Worm (Caenorhabditis elegans): ENCODE results near the gene ZK856.18.

ZK856.18 gene

DNA sequence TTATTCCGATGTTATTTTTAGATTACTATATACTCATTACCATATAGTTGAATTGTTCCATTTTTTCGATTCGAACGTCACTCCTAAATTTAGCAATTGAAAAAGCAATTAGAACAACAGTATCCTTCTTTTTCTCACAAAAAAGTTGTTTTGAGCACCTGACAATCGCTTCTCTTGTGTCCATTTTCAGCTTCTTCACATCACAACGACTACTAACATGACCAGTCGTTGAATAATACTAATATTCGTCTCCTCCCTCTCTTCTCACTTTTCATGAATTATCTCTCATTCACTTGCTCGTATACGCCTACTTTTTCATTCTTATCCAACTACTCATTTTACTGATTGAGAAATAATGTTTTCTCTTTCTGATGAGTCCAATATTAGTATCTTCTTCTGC, 30.9 kb upstream of the ZK856.18 start, which contains the start of gene ZK856.14:
ZK856.14 (plus strand) TSS at position 301 of the 400 bp plus-strand sequence.
- TF ChIP-seq mab-5 (tag; optimal IDR thresholded peaks at IDR 0.05) (no peak), nhr-23 (tag; optimal IDR thresholded peaks at IDR 0.05) (no peak), crh-2 (tag; optimal IDR thresholded peaks at IDR 0.05) (no peak), nhr-6 (tag; optimal IDR thresholded peaks at IDR 0.05) (no peak), unc-39 (tag; optimal IDR thresholded peaks at IDR 0.05) (no peak), ztf-4 (tag; optimal IDR thresholded peaks at IDR 0.05) (no peak), zag-1 (tag; optimal IDR thresholded peaks at IDR 0.05) (no peak), nhr-12 (tag; optimal IDR thresholded peaks at IDR 0.05) (no peak), lsy-2 (tag; optimal IDR thresholded peaks at IDR 0.05) (no peak), elt-1 (tag; optimal IDR thresholded peaks at IDR 0.05) (no peak), blmp-1 (tag; optimal IDR thresholded peaks at IDR 0.05; ENCODE audit: insufficient read depth) (no peak), sem-4 (tag; optimal IDR thresholded peaks at IDR 0.05) (no peak), elt-3 (tag; optimal IDR thresholded peaks at IDR 0.05) (no peak), R02D3.7 (tag; optimal IDR thresholded peaks at IDR 0.05) (no peak), Y55F3AM.14 (GFP tag; optimal IDR thresholded peaks at IDR 0.05) (no peak), F13H6.1 (tag; optimal IDR thresholded peaks at IDR 0.05) (no peak), mdl-1 (tag; optimal IDR thresholded peaks at IDR 0.05) (no peak), ZK546.5 (tag; optimal IDR thresholded peaks at IDR 0.05) (no peak)

DNA sequence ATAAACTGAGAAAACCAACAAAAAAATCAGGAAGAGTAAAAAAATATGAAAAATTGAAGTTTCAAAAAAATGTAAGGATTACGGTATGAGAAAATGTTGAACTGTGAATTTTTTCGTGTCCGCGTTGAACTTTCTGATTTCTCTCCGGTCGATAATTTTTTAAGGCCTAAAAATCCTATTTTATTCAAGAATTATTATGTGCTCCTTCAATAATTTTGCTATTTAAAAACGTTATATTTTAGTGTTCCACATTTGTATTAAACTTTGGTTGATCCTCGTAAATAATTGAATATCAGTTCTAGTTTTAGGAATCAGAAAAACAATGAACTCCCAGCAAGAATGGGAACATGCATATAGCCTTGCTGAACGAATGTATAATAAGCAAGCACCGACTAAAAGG, 26.8 kb upstream of the ZK856.18 start, which contains the start of gene hpo-40:
hpo-40 (plus strand) TSS at position 301 of the 400 bp plus-strand sequence.
- TF ChIP-seq ztf-4 (tag; optimal IDR thresholded peaks at IDR 0.05) (no peak), ZK546.5 (tag; optimal IDR thresholded peaks at IDR 0.05) (no peak), mdl-1 (tag; optimal IDR thresholded peaks at IDR 0.05) (no peak), ama-1 (optimal IDR thresholded peaks at IDR 0.05) (no peak), skn-1 (tag; optimal IDR thresholded peaks at IDR 0.05) (no peak), elt-1 (tag; optimal IDR thresholded peaks at IDR 0.05) (no peak), nhr-21 (tag; optimal IDR thresholded peaks at IDR 0.05) (no peak), crh-2 (tag; optimal IDR thresholded peaks at IDR 0.05) (no peak), lin-11 (tag; optimal IDR thresholded peaks at IDR 0.05) (no peak), fos-1 (tag; optimal IDR thresholded peaks at IDR 0.05) (no peak), zag-1 (tag; optimal IDR thresholded peaks at IDR 0.05) (no peak), nhr-23 (tag; optimal IDR thresholded peaks at IDR 0.05) (no peak), nhr-25 (tag; optimal IDR thresholded peaks at IDR 0.05) (no peak), lin-39 (tag; optimal IDR thresholded peaks at IDR 0.05) (no peak), lsy-2 (tag; optimal IDR thresholded peaks at IDR 0.05) (no peak), ztf-11 (tag; optimal IDR thresholded peaks at IDR 0.05) (no peak), lin-13 (GFP tag; optimal IDR thresholded peaks at IDR 0.05) (no peak), C34F6.9 (tag; optimal IDR thresholded peaks at IDR 0.05) (no peak)

DNA sequence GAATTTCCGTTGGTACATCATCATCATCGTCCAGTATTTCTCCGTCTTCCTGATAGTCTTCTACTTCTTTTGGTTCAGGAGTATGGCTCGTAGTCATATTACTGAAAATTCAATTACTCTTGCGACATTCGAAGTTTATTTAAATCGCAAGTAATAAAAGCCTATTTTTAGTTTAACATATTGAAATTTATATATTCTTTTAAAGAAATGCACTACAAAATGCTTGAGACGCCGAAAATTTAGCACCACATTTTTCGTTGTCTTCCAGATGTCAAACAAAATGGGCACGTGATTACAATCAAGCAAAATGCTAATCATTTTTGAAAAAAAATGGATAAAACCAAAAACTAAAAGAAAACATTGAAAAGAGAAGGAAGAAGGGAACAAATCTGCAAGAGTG, 26.2 kb upstream of the ZK856.18 start, which contains the start of gene zhit-3:
zhit-3 (minus strand) TSS at position 101 of the 400 bp plus-strand sequence.
- TF ChIP-seq unc-55 (GFP tag; optimal IDR thresholded peaks at IDR 0.05) (no peak), gmeb-1 (tag; optimal IDR thresholded peaks at IDR 0.05) (no peak), peb-1 (tag; optimal IDR thresholded peaks at IDR 0.05) (no peak), aly-2 (tag; optimal IDR thresholded peaks at IDR 0.05) (no peak), nhr-11 (tag; optimal IDR thresholded peaks at IDR 0.05) (no peak), egl-27 (tag; optimal IDR thresholded peaks at IDR 0.05) (no peak), unc-39 (tag; optimal IDR thresholded peaks at IDR 0.05) (no peak), ceh-82 (tag; optimal IDR thresholded peaks at IDR 0.05) (no peak), C34F6.9 (tag; optimal IDR thresholded peaks at IDR 0.05) (no peak), F13H6.1 (tag; optimal IDR thresholded peaks at IDR 0.05) (no peak), mdl-1 (tag; optimal IDR thresholded peaks at IDR 0.05) (no peak), ztf-4 (tag; optimal IDR thresholded peaks at IDR 0.05) (no peak), ZK546.5 (tag; optimal IDR thresholded peaks at IDR 0.05) (no peak), R02D3.7 (tag; optimal IDR thresholded peaks at IDR 0.05) (no peak), elt-1 (tag; optimal IDR thresholded peaks at IDR 0.05) (no peak), nhr-77 (tag; optimal IDR thresholded peaks at IDR 0.05) (no peak)

DNA sequence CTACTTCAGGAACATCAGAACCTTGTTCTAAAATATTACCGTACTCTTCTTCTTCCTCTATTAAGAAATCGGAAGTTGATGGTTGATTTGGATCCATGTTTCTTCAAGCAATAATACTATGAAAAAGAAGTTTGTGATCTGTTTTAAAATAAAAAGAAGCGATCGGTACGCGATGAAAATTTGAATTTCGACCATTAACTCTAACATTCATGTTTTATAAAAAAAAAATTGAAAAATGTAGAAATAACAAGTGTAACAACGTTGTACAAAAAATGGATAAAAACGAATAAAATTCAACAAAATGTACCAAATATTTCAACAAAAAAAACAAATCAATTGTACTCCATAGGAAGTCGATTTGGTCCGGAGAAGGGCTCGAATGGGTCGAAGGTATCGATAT, 24.4 kb upstream of the ZK856.18 start, which contains the start of gene tftc-3:
tftc-3 (minus strand) TSS at position 101 of the 400 bp plus-strand sequence.
- no peak for TF ChIP-seq ztf-11 (tag; optimal IDR thresholded peaks at IDR 0.05)
- no peak for TF ChIP-seq R02D3.7 (tag; optimal IDR thresholded peaks at IDR 0.05)
- no peak for TF ChIP-seq nhr-23 (tag; optimal IDR thresholded peaks at IDR 0.05)
- no peak for TF ChIP-seq nhr-12 (tag; optimal IDR thresholded peaks at IDR 0.05)
- TF ChIP-seq nhr-21 (tag; optimal IDR thresholded peaks at IDR 0.05): no peak
- no peak for TF ChIP-seq nhr-6 (tag; optimal IDR thresholded peaks at IDR 0.05)
- TF ChIP-seq mbf-1 (tag; optimal IDR thresholded peaks at IDR 0.05): no peak
- TF ChIP-seq zag-1 (tag; optimal IDR thresholded peaks at IDR 0.05): no peak
- no peak for TF ChIP-seq nhr-11 (tag; optimal IDR thresholded peaks at IDR 0.05)
- TF ChIP-seq nhr-10 (tag; optimal IDR thresholded peaks at IDR 0.05): no peak
- TF ChIP-seq lin-13 (GFP tag; optimal IDR thresholded peaks at IDR 0.05): no peak
- no peak for TF ChIP-seq mab-5 (tag; optimal IDR thresholded peaks at IDR 0.05)
- TF ChIP-seq lsy-2 (tag; optimal IDR thresholded peaks at IDR 0.05): no peak
- TF ChIP-seq ztf-1 (GFP tag; conservative IDR thresholded peaks at IDR 0.05): no peak
- TF ChIP-seq unc-55 (GFP tag; optimal IDR thresholded peaks at IDR 0.05): no peak
- TF ChIP-seq snpc-4 (tag; optimal IDR thresholded peaks at IDR 0.05): no peak
- TF ChIP-seq elt-1 (tag; optimal IDR thresholded peaks at IDR 0.05): no peak
- TF ChIP-seq peb-1 (tag; optimal IDR thresholded peaks at IDR 0.05): no peak
- TF ChIP-seq ama-1 (optimal IDR thresholded peaks at IDR 0.05): no peak
